Worm (Caenorhabditis elegans) whole organism, midembryonic: ENCODE data around the gene dnj-22.

Source experiments
- T22C8.4 ChIP-seq: fragments of 200-800 bp; sonication (Bioruptor generic); IDR thresholded peaks from 2 replicates; pipeline ENCODE4 v1.3.6; 2022; ENCODE audit warnings: missing genetic modification characterization, missing compliant biosample characterization
- cog-1 ChIP-seq: sonication (generic microtip); optimal IDR thresholded peaks from 2 replicates; lab custom pipeline; 2016; ENCODE audit warnings: missing genetic modification characterization, missing compliant biosample characterization
- flt-1 ChIP-seq: fragments of 200-800 bp; sonication (Bioruptor generic); IDR thresholded peaks from 2 replicates; pipeline ENCODE4 v1.3.6; 2022; ENCODE audit warnings: missing genetic modification characterization, missing compliant biosample characterization
- klf-2 ChIP-seq: fragments of 200-800 bp; sonication (Bioruptor generic); conservative IDR thresholded peaks from 2 replicates; pipeline ENCODE4 v1.3.6; 2022; ENCODE audit warnings: missing genetic modification reagents, missing genetic modification characterization, missing compliant biosample characterization
- med-1 ChIP-seq: sonication (generic microtip); optimal IDR thresholded peaks from 2 replicates; lab custom pipeline; 2017; ENCODE audit warnings: missing genetic modification characterization, mild to moderate bottlenecking, missing compliant biosample characterization, antibody characterized with exemption, missing genetic modification reagents; ENCODE audit not compliant: insufficient read depth
- ref-1 ChIP-seq: fragments of 200-800 bp; sonication (Bioruptor generic); conservative IDR thresholded peaks from 2 replicates; pipeline ENCODE4 v1.3.6; 2022; ENCODE audit warnings: missing genetic modification reagents, missing genetic modification characterization, missing compliant biosample characterization
- tab-1 ChIP-seq: fragments of 200-800 bp; sonication (Bioruptor generic); IDR thresholded peaks from 2 replicates; pipeline ENCODE4 v1.3.6; 2022; ENCODE audit warnings: missing genetic modification characterization, missing compliant biosample characterization
- ztf-23 ChIP-seq: fragments of 200-800 bp; sonication (Bioruptor generic); IDR thresholded peaks from 2 replicates; pipeline ENCODE4 v1.3.6; 2022; ENCODE audit warnings: missing genetic modification reagents, missing genetic modification characterization, missing compliant biosample characterization
- ztf-29 ChIP-seq: fragments of 200-800 bp; sonication (Bioruptor generic); IDR thresholded peaks from 2 replicates; pipeline ENCODE4 v1.3.6; 2022; ENCODE audit warnings: missing genetic modification reagents, missing genetic modification characterization, missing compliant biosample characterization

Gene dnj-22

DNA sequence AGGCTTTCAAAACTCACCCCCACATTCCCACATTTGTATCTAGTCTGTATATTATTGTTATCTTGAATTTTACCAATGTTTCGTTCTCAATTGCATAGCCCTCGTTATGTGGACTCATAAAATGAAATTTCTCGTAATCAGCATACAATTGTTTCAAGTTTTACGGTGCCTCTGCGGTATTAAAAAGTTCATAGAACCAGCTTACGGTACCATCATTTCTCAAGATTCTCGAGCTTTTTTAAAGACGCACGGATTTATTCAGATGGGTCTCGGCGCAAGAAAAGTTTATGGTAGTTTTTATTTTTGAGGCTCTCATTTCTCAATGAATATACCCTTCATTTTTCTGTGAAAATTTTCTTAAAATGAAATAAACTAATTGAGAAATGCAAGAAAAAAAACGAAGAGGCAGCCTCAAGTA is 46.8 kb downstream of the dnj-22 start:
- TF ChIP-seq ztf-23 (GFP tag; lab: Robert Waterston, UW) (no peak), cog-1 (tag; lab: Kevin White, UChicago) (no peak), ref-1 (no peak), flt-1 (no peak)

DNA sequence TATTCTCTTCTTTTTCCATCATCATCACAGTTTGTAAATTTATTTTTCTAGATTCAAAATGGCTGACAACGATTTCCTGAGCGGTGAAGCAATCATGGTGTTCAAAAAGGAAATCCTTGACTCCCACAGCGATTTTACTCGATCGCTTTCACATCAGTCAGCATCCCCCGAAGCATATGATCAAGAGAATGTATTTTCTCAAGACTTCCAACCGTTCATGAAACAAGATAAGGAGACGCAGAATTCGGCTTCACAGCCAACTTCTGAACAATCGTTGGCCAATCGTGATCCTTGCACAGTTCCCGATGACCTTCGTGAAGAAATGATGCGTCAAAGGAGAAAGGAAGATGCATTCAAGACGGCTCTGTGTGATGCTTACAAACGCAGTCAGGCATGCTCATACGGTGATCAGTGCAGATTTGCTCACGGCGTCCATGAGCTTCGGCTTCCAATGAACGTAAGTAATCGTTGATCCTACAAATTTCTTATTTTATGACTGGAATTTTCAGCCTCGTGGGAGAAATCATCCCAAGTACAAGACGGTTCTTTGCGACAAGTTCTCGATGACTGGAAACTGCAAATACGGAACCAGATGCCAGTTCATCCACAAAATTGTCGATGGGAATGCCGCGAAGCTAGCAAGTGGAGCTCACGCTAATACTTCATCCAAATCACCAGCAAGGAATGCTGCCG is 47.7 kb downstream of the dnj-22 start, which contains the start of gene pos-1:
Gene pos-1 (plus strand): TSS at position 51 of the 693 bp plus-strand sequence.
- TF ChIP-seq tab-1 (GFP tag; lab: Robert Waterston, UW): no peak
- TF ChIP-seq T22C8.4 (GFP tag; lab: Robert Waterston, UW): no peak

DNA sequence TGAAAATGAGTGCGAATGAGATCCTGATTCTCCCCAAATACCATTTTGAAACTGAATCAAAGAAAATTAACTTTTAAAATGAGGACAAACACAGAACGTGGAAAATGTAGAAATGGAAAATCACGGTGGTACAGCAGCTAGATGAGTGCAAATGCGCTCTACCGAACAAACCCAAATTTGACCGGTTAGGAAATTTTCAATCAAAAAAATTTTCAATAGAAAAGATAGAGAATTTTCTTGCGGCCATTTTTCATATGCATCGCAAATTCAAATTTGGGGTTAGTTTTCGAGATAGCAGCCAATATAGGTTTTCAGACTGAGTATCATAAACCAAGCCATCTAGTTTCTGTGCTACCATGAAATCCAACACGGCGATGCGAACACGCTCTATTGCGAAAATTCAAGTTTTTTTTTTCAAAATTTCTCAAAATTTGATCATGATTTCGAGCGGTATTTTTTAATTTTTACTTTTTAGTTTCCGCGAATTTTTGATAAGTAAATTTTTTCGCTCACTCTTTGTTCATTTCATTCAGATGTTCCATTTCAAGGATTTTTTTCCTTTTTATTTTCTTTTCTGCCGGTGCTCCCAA is 48.4 kb downstream of the dnj-22 start, which contains the start of gene vha-18:
Gene vha-18 (minus strand): TSS at position 51 of the 590 bp plus-strand sequence.
- TF ChIP-seq ztf-23 (GFP tag; lab: Robert Waterston, UW): no peak
- TF ChIP-seq klf-2 (GFP tag; lab: Robert Waterston, UW): no peak
- TF ChIP-seq cog-1 (tag; lab: Kevin White, UChicago): no peak
- no peak for TF ChIP-seq ref-1
- TF ChIP-seq T22C8.4 (GFP tag; lab: Robert Waterston, UW): no peak
- no peak for TF ChIP-seq flt-1
- TF ChIP-seq tab-1 (GFP tag; lab: Robert Waterston, UW): no peak
- no peak for TF ChIP-seq ztf-29 (GFP tag; lab: Robert Waterston, UW)
- TF ChIP-seq med-1 (GFP tag; lab: Kevin White, UChicago): no peak
